Fruit fly (Drosophila melanogaster) whole organism, wandering third instar larva: Measurements from ENCODE around the gene CG43098.

Experiments
- Abd-B ChIP-seq: fragments of >200 bp; optimal IDR thresholded peaks from 2 replicates; lab custom pipeline; 2017; ENCODE audit warnings: missing biosample characterization, missing genetic modification characterization
- CrebA ChIP-seq: fragments of 200-800 bp; sonication (Bioruptor generic); optimal IDR thresholded peaks from 2 replicates; lab custom pipeline; 2016; ENCODE audit warnings: missing biosample characterization, mild to moderate bottlenecking, missing genetic modification characterization, borderline replicate concordance
- Dfd ChIP-seq: fragments of >200 bp; optimal IDR thresholded peaks from 2 replicates; lab custom pipeline; 2017; ENCODE audit warnings: missing biosample characterization, missing genetic modification characterization
- Dif ChIP-seq: fragments of 200-275, 200-300 bp; sonication (Bioruptor generic); optimal IDR thresholded peaks from 2 replicates; lab custom pipeline; 2018; ENCODE audit warnings: missing biosample characterization, missing genetic modification characterization; ENCODE audit not compliant: partially characterized antibody
- HLH106 ChIP-seq: fragments of 200-800 bp; optimal IDR thresholded peaks from 3 replicates; lab custom pipeline; 2019; ENCODE audit warnings: missing biosample characterization, mild to moderate bottlenecking, missing genetic modification characterization, moderate library complexity
- Hnf4 ChIP-seq: fragments of 200-800 bp; sonication (Bioruptor generic); optimal IDR thresholded peaks from 2 replicates; lab custom pipeline; 2016; ENCODE audit warnings: missing biosample characterization, mild to moderate bottlenecking, missing genetic modification characterization
- Hr78 ChIP-seq: fragments of >200 bp; optimal IDR thresholded peaks from 2 replicates; lab custom pipeline; 2017; ENCODE audit warnings: missing biosample characterization, missing genetic modification characterization
- Hr83 ChIP-seq: fragments of 200-300 bp; sonication (Bioruptor generic); optimal IDR thresholded peaks from 2 replicates; lab custom pipeline; 2016; ENCODE audit warnings: missing biosample characterization, mild to moderate bottlenecking, missing genetic modification characterization, moderate library complexity; ENCODE audit not compliant: poor library complexity, severe bottlenecking
- Jra ChIP-seq: sonication (Bioruptor generic); optimal IDR thresholded peaks from 2 replicates; lab custom pipeline; 2016; ENCODE audit warnings: missing biosample characterization, missing genetic modification characterization
- Myc ChIP-seq: fragments of >200 bp; optimal IDR thresholded peaks from 2 replicates; lab custom pipeline; 2017
- N ChIP-seq: fragments of >200 bp; optimal IDR thresholded peaks from 2 replicates; lab custom pipeline; 2018; ENCODE audit warnings: missing biosample characterization, missing external identifiers, missing genetic modification characterization
- OdsH ChIP-seq: fragments of 200-800 bp; sonication (Bioruptor generic); optimal IDR thresholded peaks from 2 replicates; lab custom pipeline; 2016; ENCODE audit warnings: missing biosample characterization, mild to moderate bottlenecking, missing genetic modification characterization
- Rel ChIP-seq, 2 experiments: fragments of 200-800 bp; sonication (Bioruptor generic) in 1 of 2; optimal IDR thresholded peaks; 2 replicates in 1 of 2; 3 replicates in 1 of 2; lab custom pipeline; 2016 to 2019; ENCODE audit warnings: mild to moderate bottlenecking in 2 of 2, missing biosample characterization in 2 of 2, missing genetic modification characterization in 2 of 2, moderate library complexity in 1 of 2
- Sp1 ChIP-seq: fragments of 200-800 bp; sonication (Bioruptor generic); optimal IDR thresholded peaks from 3 replicates; lab custom pipeline; 2019; ENCODE audit warnings: missing biosample characterization, mild to moderate bottlenecking, missing genetic modification characterization, moderate library complexity
- br ChIP-seq: fragments of 200-800 bp; sonication (Bioruptor generic); optimal IDR thresholded peaks from 2 replicates; lab custom pipeline; 2016; ENCODE audit warnings: missing biosample characterization, missing genetic modification characterization
- brk ChIP-seq: fragments of 200-800 bp; sonication (Bioruptor generic); optimal IDR thresholded peaks from 2 replicates; lab custom pipeline; 2016; ENCODE audit warnings: missing biosample characterization, mild to moderate bottlenecking, missing genetic modification characterization
- dmrt93B ChIP-seq: fragments of 200-800 bp; sonication (Bioruptor generic); optimal IDR thresholded peaks from 2 replicates; lab custom pipeline; 2018; ENCODE audit warnings: missing biosample characterization, mild to moderate bottlenecking, missing genetic modification characterization
- ey ChIP-seq: fragments of 200-800 bp; sonication (Bioruptor generic); optimal IDR thresholded peaks from 2 replicates; lab custom pipeline; 2016; ENCODE audit warnings: missing biosample characterization, missing genetic modification characterization
- foxo ChIP-seq, 2 experiments: fragments of 200-800 bp; sonication (Bioruptor generic); optimal IDR thresholded peaks; 2 replicates in 1 of 2; 3 replicates in 1 of 2; lab custom pipeline; 2016 to 2017; ENCODE audit warnings: missing biosample characterization in 2 of 2, missing genetic modification characterization in 2 of 2
- fru ChIP-seq: fragments of 200-800 bp; sonication (Bioruptor generic); optimal IDR thresholded peaks from 3 replicates; lab custom pipeline; 2016; ENCODE audit warnings: missing biosample characterization, mild to moderate bottlenecking, missing genetic modification characterization
- h ChIP-seq: fragments of 200-800 bp; sonication (Bioruptor generic); optimal IDR thresholded peaks from 3 replicates; lab custom pipeline; 2016; ENCODE audit warnings: missing biosample characterization, mild to moderate bottlenecking, missing genetic modification characterization
- jim ChIP-seq: fragments of 175-275, 200-325 bp; sonication (Bioruptor generic); optimal IDR thresholded peaks from 2 replicates; lab custom pipeline; 2016; ENCODE audit warnings: missing biosample characterization, mild to moderate bottlenecking, missing genetic modification characterization
- lola ChIP-seq: fragments of >200 bp; optimal IDR thresholded peaks from 2 replicates; lab custom pipeline; 2017; ENCODE audit warnings: missing biosample characterization, missing genetic modification characterization
- pan ChIP-seq: fragments of >200 bp; optimal IDR thresholded peaks from 2 replicates; lab custom pipeline; 2017
- psq ChIP-seq: fragments of 200-800 bp; sonication (Bioruptor generic); optimal IDR thresholded peaks from 3 replicates; lab custom pipeline; 2017; ENCODE audit warnings: missing biosample characterization, mild to moderate bottlenecking, missing genetic modification characterization, moderate library complexity
- rgr ChIP-seq: fragments of 200-800 bp; sonication (Bioruptor generic); optimal IDR thresholded peaks from 3 replicates; lab custom pipeline; 2016; ENCODE audit warnings: missing biosample characterization, mild to moderate bottlenecking, missing genetic modification characterization
- sage ChIP-seq: fragments of 200-800 bp; sonication (Bioruptor generic); optimal IDR thresholded peaks from 2 replicates; lab custom pipeline; 2016; ENCODE audit warnings: missing biosample characterization, mild to moderate bottlenecking, missing genetic modification characterization
- sv ChIP-seq: fragments of 200-800 bp; sonication (Bioruptor generic); optimal IDR thresholded peaks from 3 replicates; lab custom pipeline; 2016; ENCODE audit warnings: missing biosample characterization, missing genetic modification characterization
- tai ChIP-seq: sonication (Bioruptor generic); optimal IDR thresholded peaks from 2 replicates; lab custom pipeline; 2016; ENCODE audit warnings: missing biosample characterization, missing genetic modification characterization
- usp ChIP-seq: fragments of >200 bp; optimal IDR thresholded peaks from 2 replicates; lab custom pipeline; 2017; ENCODE audit warnings: missing biosample characterization, missing genetic modification characterization

CG43098 gene

DNA sequence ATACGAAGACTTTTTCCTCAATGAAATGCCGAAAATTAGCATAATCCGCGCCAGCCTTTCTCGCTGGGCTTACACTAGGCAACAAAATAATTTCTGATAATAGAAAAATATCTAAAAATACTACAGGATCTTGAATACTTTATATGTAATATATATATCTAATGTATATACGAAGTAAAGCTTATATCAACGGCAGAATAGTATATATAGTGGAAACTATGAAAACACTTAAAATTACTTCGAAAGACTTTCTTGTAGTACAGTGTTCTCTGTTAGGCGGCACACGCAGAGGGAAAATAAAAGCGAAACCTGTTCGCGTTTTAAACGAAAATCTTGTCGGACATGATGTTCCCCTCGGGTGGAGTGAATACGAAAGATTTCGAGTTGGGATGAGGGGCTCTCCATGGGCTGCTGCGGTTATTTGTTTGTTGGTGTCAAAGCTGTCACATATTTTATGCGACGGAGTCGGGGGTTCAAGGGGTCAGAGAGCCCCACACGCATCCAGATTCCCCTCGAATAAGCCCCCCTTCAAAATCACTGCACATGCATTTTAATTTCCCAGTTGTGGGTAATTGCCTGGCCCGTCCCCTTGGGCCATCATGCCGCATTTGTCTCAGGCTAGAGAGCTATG is 24.6 kb upstream of the CG43098 start:
- TF ChIP-seq jim (GFP tag; lab: Kevin White, UChicago) (no peak), foxo (GFP tag; optimal IDR thresholded peaks at IDR 0.05; lab: Kevin White, UChicago) (peak in 1 of 2 experiments; percentile 54), fru (peak; percentile 29), HLH106 (tag; lab: Kevin White, UChicago) (peak; percentile 59), rgr (GFP tag; lab: Kevin White, UChicago) (peak; percentile 28), dmrt93B (GFP tag; lab: Kevin White, UChicago) (peak; percentile 20), h (GFP tag; lab: Kevin White, UChicago) (peak; percentile 45), Hr83 (GFP tag; lab: Kevin White, UChicago) (no peak), Hnf4 (GFP tag; lab: Kevin White, UChicago) (peak; percentile 0), br (GFP tag; lab: Kevin White, UChicago) (no peak), psq (GFP tag; lab: Kevin White, UChicago) (peak; percentile 23), Sp1 (peak; percentile 52), OdsH (GFP tag; lab: Kevin White, UChicago) (peak; percentile 14), pan (lab: Kevin White, UChicago) (no peak), brk (GFP tag; lab: Kevin White, UChicago) (peak; percentile 13)

- TF ChIP-seq N (GFP tag; lab: Kevin White, UChicago) (no peak), Jra (GFP tag; lab: Kevin White, UChicago) (no peak), OdsH (GFP tag; lab: Kevin White, UChicago) (peak; percentile 41), rgr (GFP tag; lab: Kevin White, UChicago) (peak; percentile 55), Hnf4 (GFP tag; lab: Kevin White, UChicago) (peak; percentile 22), pan (lab: Kevin White, UChicago) (no peak), sv (GFP tag; lab: Kevin White, UChicago) (peak; percentile 59), foxo (GFP tag; optimal IDR thresholded peaks at IDR 0.05; lab: Kevin White, UChicago) (peak in 1 of 2 experiments; percentile 31), fru (peak; percentile 16), Myc (lab: Kevin White, UChicago) (no peak), ey (GFP tag; lab: Kevin White, UChicago) (peak; percentile 27)
These were observed 20.1 kb upstream of the CG43098 start for dm6 chr3L:3638587-3639312.

DNA sequence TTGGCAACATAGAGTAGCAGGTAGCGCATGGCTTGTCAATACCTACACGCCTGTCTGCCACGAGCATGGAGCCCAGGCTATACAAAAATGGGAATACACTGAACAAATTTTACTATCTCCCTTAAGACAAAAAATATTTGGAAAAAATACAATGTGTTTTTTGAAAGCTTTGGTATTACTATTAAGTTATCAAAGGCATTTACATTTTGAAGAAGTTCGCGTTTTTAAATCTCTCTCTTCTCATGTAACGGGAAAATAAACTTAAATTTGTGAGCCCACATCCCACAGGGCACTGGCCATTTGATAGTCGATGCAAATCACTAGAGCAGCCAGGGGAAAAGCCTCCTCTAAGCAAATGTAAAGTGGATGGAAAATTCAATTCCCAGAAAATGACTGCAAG is 19.5 kb upstream of the CG43098 start:
- TF ChIP-seq tai (GFP tag; lab: Kevin White, UChicago) (no peak), Hr78 (GFP tag; lab: Kevin White, UChicago) (no peak), ey (GFP tag; lab: Kevin White, UChicago) (no peak), Hr83 (GFP tag; lab: Kevin White, UChicago) (no peak), Dfd (GFP tag; lab: Kevin White, UChicago) (no peak), HLH106 (tag; lab: Kevin White, UChicago) (no peak), brk (GFP tag; lab: Kevin White, UChicago) (no peak), N (GFP tag; lab: Kevin White, UChicago) (no peak), sage (GFP tag; lab: Kevin White, UChicago) (no peak), Jra (GFP tag; lab: Kevin White, UChicago) (no peak), Abd-B (GFP tag; lab: Kevin White, UChicago) (no peak), rgr (GFP tag; lab: Kevin White, UChicago) (no peak), usp (GFP tag; lab: Kevin White, UChicago) (no peak), Sp1 (no peak)

DNA sequence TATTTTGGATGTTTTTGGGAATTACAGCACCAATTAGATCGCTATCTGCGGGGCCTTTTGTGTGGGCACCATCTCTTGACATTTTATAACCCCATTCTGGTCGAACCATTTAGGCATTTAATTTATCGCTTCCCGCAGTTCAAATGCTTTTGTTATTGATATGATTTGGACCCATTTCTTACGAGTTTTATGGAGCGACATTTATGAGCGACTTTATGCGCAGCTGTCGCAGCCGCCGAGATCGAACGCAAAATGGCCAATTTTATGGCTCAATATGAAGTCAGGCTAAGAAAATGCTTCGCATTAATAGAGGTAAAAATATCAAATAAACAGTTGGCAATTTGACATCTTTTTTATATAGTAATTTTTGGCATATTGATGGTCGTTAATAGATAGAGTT is 18.0 kb upstream of the CG43098 start:
- TF ChIP-seq CrebA (GFP tag; lab: Kevin White, UChicago), result no peak
- TF ChIP-seq Myc (lab: Kevin White, UChicago), result no peak
- TF ChIP-seq Dif, result no peak
- TF ChIP-seq ey (GFP tag; lab: Kevin White, UChicago), result no peak
- TF ChIP-seq Hr83 (GFP tag; lab: Kevin White, UChicago), result no peak
- TF ChIP-seq Hnf4 (GFP tag; lab: Kevin White, UChicago), result no peak
- no peak for TF ChIP-seq sv (GFP tag; lab: Kevin White, UChicago)
- TF ChIP-seq tai (GFP tag; lab: Kevin White, UChicago), result no peak
- no peak for TF ChIP-seq Sp1
- no peak for TF ChIP-seq pan (lab: Kevin White, UChicago)
- no peak for TF ChIP-seq rgr (GFP tag; lab: Kevin White, UChicago)
- no peak for TF ChIP-seq Rel (GFP tag; optimal IDR thresholded peaks at IDR 0.05; lab: Kevin White, UChicago)
- TF ChIP-seq Rel (tag; optimal IDR thresholded peaks at IDR 0.05; lab: Kevin White, UChicago), result no peak
- no peak for TF ChIP-seq lola (GFP tag; lab: Kevin White, UChicago)
- TF ChIP-seq sage (GFP tag; lab: Kevin White, UChicago), result no peak
- TF ChIP-seq, all 38 proteins: peak for 0
